Worm (Caenorhabditis elegans) whole organism, L3 larva: Measurements from ENCODE around the gene cest-26.

Source experiments
- R02D3.7 ChIP-seq: fragments of 150-350 bp; optimal IDR thresholded peaks from 2 replicates; lab custom pipeline; 2014; ENCODE audit warnings: missing biosample characterization, missing genetic modification characterization
- ZK546.5 ChIP-seq: sonication (generic microtip); optimal IDR thresholded peaks from 2 replicates; lab custom pipeline; 2017; ENCODE audit warnings: missing biosample characterization, missing genetic modification characterization
- aly-2 ChIP-seq: fragments of 150-350 bp; optimal IDR thresholded peaks from 2 replicates; lab custom pipeline; 2014; ENCODE audit warnings: missing biosample characterization, missing genetic modification characterization
- ama-1 ChIP-seq: fragments of 150-350 bp; optimal IDR thresholded peaks from 2 replicates; lab custom pipeline; 2018
- ceh-16 ChIP-seq: sonication (generic microtip); optimal IDR thresholded peaks from 2 replicates; lab custom pipeline; 2017; ENCODE audit warnings: missing biosample characterization, missing genetic modification characterization
- ceh-28 ChIP-seq: fragments of 150-350 bp; optimal IDR thresholded peaks from 2 replicates; lab custom pipeline; 2014; ENCODE audit warnings: missing biosample characterization, missing genetic modification reagents, missing genetic modification characterization
- ceh-82 ChIP-seq: fragments of 150-350 bp; optimal IDR thresholded peaks from 2 replicates; lab custom pipeline; 2014; ENCODE audit warnings: missing biosample characterization, missing genetic modification characterization
- ceh-9 ChIP-seq: sonication (generic microtip); optimal IDR thresholded peaks from 2 replicates; lab custom pipeline; 2018; ENCODE audit warnings: missing biosample characterization, missing genetic modification characterization
- daf-12 ChIP-seq: fragments of 150-350 bp; optimal IDR thresholded peaks from 2 replicates; lab custom pipeline; 2014; ENCODE audit warnings: missing biosample characterization, missing genetic modification reagents, missing genetic modification characterization
- egl-27 ChIP-seq: sonication (generic microtip); optimal IDR thresholded peaks from 4 replicates; lab custom pipeline; 2017; ENCODE audit warnings: missing biosample characterization, missing genetic modification reagents, missing genetic modification characterization
- egl-5 ChIP-seq: fragments of 150-350 bp; optimal IDR thresholded peaks from 2 replicates; lab custom pipeline; 2017; ENCODE audit warnings: missing biosample characterization, missing genetic modification reagents, missing genetic modification characterization, inconsistent platforms
- elt-1 ChIP-seq: fragments of 150-350 bp; optimal IDR thresholded peaks from 2 replicates; lab custom pipeline; 2014; ENCODE audit warnings: missing biosample characterization, missing genetic modification characterization
- elt-2 ChIP-seq: sonication (generic microtip); optimal IDR thresholded peaks from 2 replicates; lab custom pipeline; 2016; ENCODE audit warnings: missing genetic modification reagents, mild to moderate bottlenecking, missing genetic modification characterization, missing compliant biosample characterization
- elt-3 ChIP-seq, 3 experiments: fragments of 150-350 bp in 1 of 3; sonication (generic microtip) in 2 of 3; optimal IDR thresholded peaks; 2 replicates in 2 of 3; 4 replicates in 1 of 3; lab custom pipeline; 2014 to 2017; ENCODE audit warnings: missing biosample characterization in 3 of 3, missing genetic modification characterization in 3 of 3
- eor-1 ChIP-seq, 2 experiments: fragments of 150-350 bp; optimal IDR thresholded peaks; 2 replicates each; lab custom pipeline; 2014 to 2018; ENCODE audit warnings: missing biosample characterization in 2 of 2, missing genetic modification characterization in 2 of 2
- fkh-10 ChIP-seq: sonication (generic microtip); optimal IDR thresholded peaks from 2 replicates; lab custom pipeline; 2017; ENCODE audit warnings: missing biosample characterization, missing genetic modification reagents, missing genetic modification characterization
- fkh-2 ChIP-seq: fragments of 150-350 bp; optimal IDR thresholded peaks from 2 replicates; lab custom pipeline; 2014; ENCODE audit warnings: missing biosample characterization, missing genetic modification reagents, missing genetic modification characterization
- fos-1 ChIP-seq: fragments of 150-350 bp; optimal IDR thresholded peaks from 2 replicates; lab custom pipeline; 2014; ENCODE audit warnings: missing biosample characterization, missing genetic modification characterization
- hmg-11 ChIP-seq: sonication (generic microtip); optimal IDR thresholded peaks from 2 replicates; lab custom pipeline; 2016; ENCODE audit warnings: missing genetic modification characterization, missing compliant biosample characterization
- jun-1 ChIP-seq: fragments of 150-350 bp; optimal IDR thresholded peaks from 2 replicates; lab custom pipeline; 2014; ENCODE audit warnings: missing biosample characterization, missing genetic modification reagents, missing genetic modification characterization
- lin-15B ChIP-seq: fragments of 150-350 bp; optimal IDR thresholded peaks from 2 replicates; lab custom pipeline; 2014; ENCODE audit warnings: missing biosample characterization, missing genetic modification characterization
- lin-39 ChIP-seq: fragments of 150-350 bp; optimal IDR thresholded peaks from 2 replicates; lab custom pipeline; 2018; ENCODE audit warnings: missing biosample characterization, missing genetic modification reagents, missing genetic modification characterization
- lsy-12 ChIP-seq: sonication (generic microtip); optimal IDR thresholded peaks from 2 replicates; lab custom pipeline; 2016; ENCODE audit warnings: mild to moderate bottlenecking, missing genetic modification characterization, missing compliant biosample characterization
- mdl-1 ChIP-seq: fragments of 150-350 bp; optimal IDR thresholded peaks from 2 replicates; lab custom pipeline; 2014; ENCODE audit warnings: missing biosample characterization, missing genetic modification characterization
- mml-1 ChIP-seq: fragments of 150-350 bp; sonication (generic microtip); optimal IDR thresholded peaks from 3 replicates; lab custom pipeline; 2014; ENCODE audit warnings: missing biosample characterization, missing genetic modification characterization
- nfya-1 ChIP-seq: sonication (generic microtip); optimal IDR thresholded peaks from 2 replicates; lab custom pipeline; 2017; ENCODE audit warnings: missing genetic modification characterization, mild to moderate bottlenecking, missing compliant biosample characterization, antibody characterized with exemption, moderate library complexity; ENCODE audit not compliant: insufficient read depth
- nhr-11 ChIP-seq: fragments of 150-350 bp; optimal IDR thresholded peaks from 2 replicates; lab custom pipeline; 2014; ENCODE audit warnings: missing biosample characterization, missing genetic modification characterization
- nhr-12 ChIP-seq: fragments of 150-350 bp; optimal IDR thresholded peaks from 2 replicates; lab custom pipeline; 2014; ENCODE audit warnings: missing biosample characterization, missing genetic modification characterization
- nhr-23 ChIP-seq: fragments of 150-350 bp; optimal IDR thresholded peaks from 2 replicates; lab custom pipeline; 2014; ENCODE audit warnings: missing biosample characterization, missing genetic modification reagents, missing genetic modification characterization
- nhr-237 ChIP-seq: fragments of 150-350 bp; optimal IDR thresholded peaks from 2 replicates; lab custom pipeline; 2014; ENCODE audit warnings: missing biosample characterization, missing genetic modification characterization
- nhr-25 ChIP-seq: sonication (generic microtip); optimal IDR thresholded peaks from 2 replicates; lab custom pipeline; 2017; ENCODE audit warnings: missing biosample characterization, missing genetic modification characterization
- nhr-28 ChIP-seq: fragments of 150-350 bp; optimal IDR thresholded peaks from 2 replicates; lab custom pipeline; 2014; ENCODE audit warnings: missing biosample characterization, missing genetic modification characterization
- nhr-43 ChIP-seq: sonication (generic microtip); optimal IDR thresholded peaks from 2 replicates; lab custom pipeline; 2016; ENCODE audit warnings: mild to moderate bottlenecking, missing genetic modification characterization, missing compliant biosample characterization; ENCODE audit not compliant: poor library complexity, severe bottlenecking
- nhr-67 ChIP-seq: fragments of 150-350 bp; optimal IDR thresholded peaks from 2 replicates; lab custom pipeline; 2014; ENCODE audit warnings: missing biosample characterization, missing genetic modification characterization
- nhr-76 ChIP-seq: fragments of 150-350 bp; sonication (generic microtip); optimal IDR thresholded peaks from 5 replicates; lab custom pipeline; 2014; ENCODE audit warnings: missing biosample characterization, missing genetic modification characterization
- nhr-77 ChIP-seq: fragments of 150-350 bp; optimal IDR thresholded peaks from 2 replicates; lab custom pipeline; 2014; ENCODE audit warnings: missing biosample characterization, missing genetic modification characterization
- pha-4 ChIP-seq: fragments of 150-350 bp; optimal IDR thresholded peaks from 2 replicates; lab custom pipeline; 2014; ENCODE audit warnings: missing biosample characterization, missing genetic modification reagents, missing genetic modification characterization
- pqm-1 ChIP-seq: fragments of 150-350 bp; optimal IDR thresholded peaks from 2 replicates; lab custom pipeline; 2017; ENCODE audit warnings: missing biosample characterization, missing genetic modification characterization, inconsistent platforms
- sea-2 ChIP-seq: fragments of 150-350 bp; sonication (generic microtip); optimal IDR thresholded peaks from 4 replicates; lab custom pipeline; 2014; ENCODE audit warnings: missing biosample characterization, missing genetic modification reagents, missing genetic modification characterization
- skn-1 ChIP-seq: fragments of 150-350 bp; optimal IDR thresholded peaks from 2 replicates; lab custom pipeline; 2014; ENCODE audit warnings: missing biosample characterization, missing genetic modification characterization
- snpc-4 ChIP-seq: fragments of 150-350 bp; optimal IDR thresholded peaks from 2 replicates; lab custom pipeline; 2014; ENCODE audit warnings: missing biosample characterization, missing genetic modification characterization
- tbx-2 ChIP-seq: sonication (generic microtip); optimal IDR thresholded peaks from 2 replicates; lab custom pipeline; 2016; ENCODE audit warnings: mild to moderate bottlenecking, missing genetic modification characterization, missing compliant biosample characterization
- unc-39 ChIP-seq: sonication (generic microtip); optimal IDR thresholded peaks from 4 replicates; lab custom pipeline; 2017; ENCODE audit warnings: missing biosample characterization, missing genetic modification characterization
- unc-62 ChIP-seq: fragments of 150-350 bp; sonication (generic microtip); optimal IDR thresholded peaks from 4 replicates; lab custom pipeline; 2014; ENCODE audit warnings: missing biosample characterization, missing genetic modification reagents, missing genetic modification characterization
- zag-1 ChIP-seq: fragments of 150-350 bp; optimal IDR thresholded peaks from 2 replicates; lab custom pipeline; 2014; ENCODE audit warnings: missing biosample characterization, missing genetic modification characterization
- ztf-11 ChIP-seq: fragments of 150-350 bp; optimal IDR thresholded peaks from 2 replicates; lab custom pipeline; 2014; ENCODE audit warnings: missing biosample characterization, missing genetic modification characterization
- ztf-4 ChIP-seq: fragments of 150-350 bp; optimal IDR thresholded peaks from 2 replicates; lab custom pipeline; 2014; ENCODE audit warnings: missing biosample characterization, missing genetic modification characterization

cest-26 gene

ce11 chrX:4457853-4458322 is 20.4 kb upstream of the cest-26 start, which contains the start of gene aps-2:
aps-2 (plus strand) TSS chrX:4458272.
- TF ChIP-seq nhr-67 (tag; lab: Kevin White, UChicago) (no peak), ceh-28 (tag; lab: Kevin White, UChicago) (peak; percentile 61), nhr-77 (tag; lab: Kevin White, UChicago) (no peak), R02D3.7 (tag; lab: Kevin White, UChicago) (peak; percentile 90), elt-1 (tag; lab: Kevin White, UChicago) (no peak), nhr-76 (tag; lab: Kevin White, UChicago) (no peak), jun-1 (tag; lab: Kevin White, UChicago) (no peak), ceh-82 (tag; lab: Kevin White, UChicago) (no peak), nhr-23 (tag; lab: Kevin White, UChicago) (peak; percentile 35), lin-39 (tag; lab: Kevin White, UChicago) (peak; percentile 78), ztf-4 (tag; lab: Kevin White, UChicago) (no peak), nhr-12 (no peak), lsy-12 (tag; lab: Kevin White, UChicago) (no peak), egl-5 (tag; lab: Kevin White, UChicago) (peak; percentile 59), unc-39 (tag; lab: Kevin White, UChicago) (no peak), zag-1 (no peak), ama-1 (lab: Kevin White, UChicago) (no peak), nhr-11 (tag; lab: Kevin White, UChicago) (no peak), nfya-1 (tag; lab: Kevin White, UChicago) (peak; percentile 82), tbx-2 (tag; lab: Kevin White, UChicago) (no peak), fkh-2 (no peak), egl-27 (tag; lab: Kevin White, UChicago) (no peak), mdl-1 (tag; lab: Kevin White, UChicago) (no peak), hmg-11 (tag; lab: Kevin White, UChicago) (peak; percentile 83), nhr-237 (tag; lab: Kevin White, UChicago) (no peak), unc-62 (GFP tag; lab: Kevin White, UChicago) (no peak), nhr-43 (tag; lab: Kevin White, UChicago) (peak; percentile 12), skn-1 (tag; lab: Kevin White, UChicago) (peak; percentile 21), pha-4 (tag; lab: Kevin White, UChicago) (no peak), nhr-28 (tag; lab: Kevin White, UChicago) (no peak), elt-2 (tag; lab: Kevin White, UChicago) (peak; percentile 38), sea-2 (GFP tag; lab: Kevin White, UChicago) (peak; percentile 93), ztf-11 (tag; lab: Kevin White, UChicago) (no peak), snpc-4 (peak; percentile 61), fkh-10 (GFP tag; lab: Kevin White, UChicago) (peak; percentile 25), elt-3 (tag; optimal IDR thresholded peaks at IDR 0.05; lab: Kevin White, UChicago) (no peak), lin-15B (tag; lab: Kevin White, UChicago) (peak; percentile 35), mml-1 (no peak), daf-12 (tag; lab: Kevin White, UChicago) (no peak), ceh-9 (tag; lab: Kevin White, UChicago) (no peak), nhr-25 (tag; lab: Kevin White, UChicago) (peak; percentile 64), fos-1 (tag; lab: Kevin White, UChicago) (no peak), ceh-16 (no peak), pqm-1 (tag; lab: Kevin White, UChicago) (no peak), aly-2 (tag; lab: Kevin White, UChicago) (no peak), eor-1 (tag; optimal IDR thresholded peaks at IDR 0.05; lab: Kevin White, UChicago) (no peak), ZK546.5 (tag; lab: Kevin White, UChicago) (no peak)
